Fruit fly (Drosophila melanogaster): Measurements from ENCODE around the gene crn.

crn gene

dm6 chrX:2295435-2296229 is 45.8 kb upstream of the crn start, which contains the start of gene Raf (continued):
- TF ChIP-seq slbo (GFP tag; IDR thresholded peaks at IDR 0.05), result no peak
- TF ChIP-seq CG30431 (GFP tag; optimal IDR thresholded peaks at IDR 0.05), result no peak
- peak; percentile 26 for TF ChIP-seq Kr (GFP tag; optimal IDR thresholded peaks at IDR 0.05)
- TF ChIP-seq otp (GFP tag; IDR thresholded peaks at IDR 0.05), result peak; percentile 64; the same call in 2 of the 3 replicates
- TF ChIP-seq Ptx1 (GFP tag; IDR thresholded peaks at IDR 0.05), result no peak
- TF ChIP-seq sd (tag; optimal IDR thresholded peaks at IDR 0.05), result peak; percentile 16
- TF ChIP-seq ci (GFP tag; IDR thresholded peaks at IDR 0.05), result peak; percentile 78; the same call in 1 of the 3 replicates
- no peak for TF ChIP-seq fd64A (GFP tag; optimal IDR thresholded peaks at IDR 0.05)
- no peak for TF ChIP-seq CG31224 (GFP tag; IDR thresholded peaks at IDR 0.05)
- peak; percentile 71 for TF ChIP-seq Adf1 (GFP tag; IDR thresholded peaks at IDR 0.05)

DNA sequence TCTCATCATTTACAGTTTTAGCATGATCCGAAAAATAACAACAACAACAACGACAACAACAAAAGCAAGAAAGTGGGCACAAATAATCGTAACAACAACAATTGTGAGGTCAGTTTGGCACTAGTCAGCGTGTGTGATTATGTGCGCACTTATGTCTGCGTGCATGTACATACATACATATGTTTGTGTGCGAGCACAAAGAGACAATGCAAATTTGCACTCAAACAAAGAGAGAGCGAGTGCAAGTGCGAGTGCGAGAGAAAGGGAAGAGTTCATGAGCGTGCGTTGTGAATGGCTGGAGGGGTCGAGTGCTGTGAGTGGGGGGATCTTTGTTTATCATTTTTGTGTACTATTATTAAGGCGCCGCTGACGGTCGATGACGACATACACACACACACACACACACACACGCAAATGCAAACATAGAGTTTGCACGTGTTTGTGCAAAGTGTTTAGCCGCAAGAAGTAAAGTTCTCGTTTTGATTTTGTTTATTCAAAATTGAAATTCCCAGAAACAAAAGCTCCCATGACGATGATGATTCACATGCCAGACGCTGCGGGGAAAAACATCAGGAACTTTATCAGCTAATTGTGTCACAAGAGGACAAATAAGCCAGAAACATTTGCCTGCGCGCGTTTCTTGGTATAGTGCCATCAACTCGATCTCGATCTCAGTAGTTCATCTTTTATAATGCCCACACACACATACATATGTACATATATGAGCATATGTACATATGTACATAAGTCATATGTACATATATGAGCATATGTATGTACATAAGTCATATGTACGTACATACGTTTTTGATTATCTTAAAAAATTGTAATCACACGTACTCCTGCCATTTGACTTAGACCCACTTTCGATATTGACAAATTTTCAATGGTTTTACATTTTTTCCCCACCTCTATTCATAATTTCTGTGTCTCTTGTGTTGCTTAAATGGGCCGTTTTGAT is 45.0 kb upstream of the crn start:
- no peak for TF ChIP-seq Gug (GFP tag; IDR thresholded peaks at IDR 0.05)
- TF ChIP-seq HLH54F (GFP tag; optimal IDR thresholded peaks at IDR 0.05), result no peak
- no peak for TF ChIP-seq Mad (GFP tag; optimal IDR thresholded peaks at IDR 0.05)
- peak in 1 of 3 experiments; percentile 76 for TF ChIP-seq Stat92E (GFP tag; optimal IDR thresholded peaks at IDR 0.05)
- TF ChIP-seq CG11398 (GFP tag; optimal IDR thresholded peaks at IDR 0.05), result peak; percentile 9
- TF ChIP-seq Asciz (GFP tag; optimal IDR thresholded peaks at IDR 0.05), result peak; percentile 11
- no peak for TF ChIP-seq CG2129 (GFP tag; IDR thresholded peaks at IDR 0.05; ENCODE audit: partially characterized antibody)
- TF ChIP-seq fd96Cb (tag; optimal IDR thresholded peaks at IDR 0.05), result peak; percentile 7
- no peak for TF ChIP-seq sc (optimal IDR thresholded peaks at IDR 0.05)
- TF ChIP-seq sc (GFP tag; optimal IDR thresholded peaks at IDR 0.05), result peak; percentile 15
- peak; percentile 20 for TF ChIP-seq CG3407 (GFP tag; optimal IDR thresholded peaks at IDR 0.05)
- TF ChIP-seq CG12071 (GFP tag; optimal IDR thresholded peaks at IDR 0.05), result peak; percentile 26
- TF ChIP-seq CG1024 (GFP tag; IDR thresholded peaks at IDR 0.05), result peak; percentile 34; the same call in 1 of the 2 replicates
- no peak for TF ChIP-seq inv (GFP tag; IDR thresholded peaks at IDR 0.05; ENCODE audit: partially characterized antibody)
- TF ChIP-seq Awh (GFP tag; IDR thresholded peaks at IDR 0.05), result peak; percentile 60; the same call in 1 of the 2 replicates
- TF ChIP-seq chinmo (GFP tag; IDR thresholded peaks at IDR 0.05; ENCODE audit: partially characterized antibody), result peak; percentile 67; the same call in 1 of the 4 replicates
- TF ChIP-seq Hsf (GFP tag; optimal IDR thresholded peaks at IDR 0.05), result no peak
- TF ChIP-seq dysf (GFP tag; IDR thresholded peaks at IDR 0.05), result no peak
- TF ChIP-seq bcd (GFP tag; optimal IDR thresholded peaks at IDR 0.05), result peak; percentile 16
- TF ChIP-seq cg (GFP tag; optimal IDR thresholded peaks at IDR 0.05), result peak; percentile 66
- peak; percentile 38 for TF ChIP-seq Side (GFP tag; optimal IDR thresholded peaks at IDR 0.05)
- TF ChIP-seq prd (optimal IDR thresholded peaks at IDR 0.05), result no peak
- no peak for TF ChIP-seq prd (GFP tag; IDR thresholded peaks at IDR 0.05)
- TF ChIP-seq dmrt11E (tag; optimal IDR thresholded peaks at IDR 0.05), result peak; percentile 29
- peak; percentile 92 for TF ChIP-seq z (GFP tag; IDR thresholded peaks at IDR 0.05)
- TF ChIP-seq Nf-YB (GFP tag; optimal IDR thresholded peaks at IDR 0.05), result no peak
- TF ChIP-seq Spps (tag; optimal IDR thresholded peaks at IDR 0.05), result no peak
- peak; percentile 38 for TF ChIP-seq wek (GFP tag; optimal IDR thresholded peaks at IDR 0.05)
- no peak for TF ChIP-seq Fer2 (tag; optimal IDR thresholded peaks at IDR 0.05)
- peak; percentile 20 for TF ChIP-seq CG10209 (GFP tag; optimal IDR thresholded peaks at IDR 0.05)
- peak; percentile 16 for TF ChIP-seq CG16863 (GFP tag; optimal IDR thresholded peaks at IDR 0.05)
- no peak for TF ChIP-seq ap (GFP tag; IDR thresholded peaks at IDR 0.05)
- no peak for TF ChIP-seq Dip3 (GFP tag; optimal IDR thresholded peaks at IDR 0.05)
- no peak for TF ChIP-seq CG1233 (GFP tag; optimal IDR thresholded peaks at IDR 0.05)
- no peak for TF ChIP-seq lmd (GFP tag; IDR thresholded peaks at IDR 0.05)
- no peak for TF ChIP-seq pros (GFP tag; optimal IDR thresholded peaks at IDR 0.05)
